Worm (Caenorhabditis elegans): ENCODE results near the gene twk-40.
A peak's percentile ranks its signal among the peaks of the same experiment; 100 is the strongest.
"Not testable (repeated sequence)": the region's sequence is repeated elsewhere in the genome, so short reads cannot be mapped to it uniquely, and the experiment has no call there.

Gene twk-40

DNA sequence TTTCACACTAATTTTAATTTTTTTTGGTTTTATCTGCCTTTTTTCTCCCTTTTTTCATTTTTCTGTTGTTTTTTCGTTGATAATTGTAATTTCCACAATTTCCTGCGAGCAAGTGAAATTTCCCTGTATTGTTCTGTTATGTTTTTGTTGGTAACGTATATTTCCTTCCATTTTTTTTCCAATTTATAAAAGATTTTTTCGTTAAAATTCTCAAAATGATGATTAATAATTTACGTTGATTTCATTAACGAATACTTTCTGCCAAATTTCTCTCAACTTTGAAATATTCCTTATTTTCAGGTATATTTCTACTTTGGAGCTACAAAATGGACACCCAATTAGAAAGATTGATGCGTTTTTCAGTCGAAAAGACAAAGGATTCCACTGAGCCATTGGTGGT is 10.2 kb upstream of the twk-40 start, which contains the start of gene T28A8.8:
Gene T28A8.8 (plus strand): TSS at position 301 of the 400 bp plus-strand sequence.
- TF ChIP-seq egl-18 (GFP tag; IDR thresholded peaks at IDR 0.05) (no peak), efl-1 (GFP tag; optimal IDR thresholded peaks at IDR 0.05) (no peak), die-1 (tag; optimal IDR thresholded peaks at IDR 0.05) (no peak), Y56A3A.18 (GFP tag; IDR thresholded peaks at IDR 0.05) (no peak), dpl-1 (GFP tag; optimal IDR thresholded peaks at IDR 0.05) (no peak), mcd-1 (GFP tag; IDR thresholded peaks at IDR 0.05) (no peak), B0035.1 (tag; optimal IDR thresholded peaks at IDR 0.05) (no peak), nhr-27 (tag; optimal IDR thresholded peaks at IDR 0.05) (no peak), F37B4.10 (GFP tag; IDR thresholded peaks at IDR 0.05) (no peak), T26A5.8 (tag; optimal IDR thresholded peaks at IDR 0.05) (no peak), bed-1 (GFP tag; IDR thresholded peaks at IDR 0.05) (no peak)

DNA sequence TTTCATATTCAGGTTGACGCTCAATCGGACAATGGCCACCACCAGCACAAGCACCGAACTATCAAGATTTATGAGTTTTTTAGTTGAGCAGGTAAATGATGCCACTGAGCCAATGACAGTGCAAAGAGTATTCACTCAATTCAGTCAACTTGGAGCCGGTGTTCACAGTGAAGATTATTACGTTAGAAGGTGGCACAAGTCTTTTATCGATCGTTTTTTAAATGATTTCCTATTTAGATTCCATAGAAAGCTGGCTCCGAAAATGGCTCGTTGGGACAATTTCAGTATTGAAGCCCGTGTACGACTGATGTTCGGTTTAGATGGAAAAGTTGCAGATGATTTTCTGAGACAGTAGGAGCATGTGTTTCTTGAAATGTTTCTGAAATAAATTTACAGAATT is 9.3 kb upstream of the twk-40 start, which contains the start of gene T28A8.5:
Gene T28A8.5 (plus strand): TSS at position 32 of the 400 bp plus-strand sequence.
- TF ChIP-seq madf-6 (GFP tag; IDR thresholded peaks at IDR 0.05) (0 out of 2 replicates have a peak, but pooled peaks have one; percentile 14), pbrm-1 (GFP tag; IDR thresholded peaks at IDR 0.05) (no peak)

DNA sequence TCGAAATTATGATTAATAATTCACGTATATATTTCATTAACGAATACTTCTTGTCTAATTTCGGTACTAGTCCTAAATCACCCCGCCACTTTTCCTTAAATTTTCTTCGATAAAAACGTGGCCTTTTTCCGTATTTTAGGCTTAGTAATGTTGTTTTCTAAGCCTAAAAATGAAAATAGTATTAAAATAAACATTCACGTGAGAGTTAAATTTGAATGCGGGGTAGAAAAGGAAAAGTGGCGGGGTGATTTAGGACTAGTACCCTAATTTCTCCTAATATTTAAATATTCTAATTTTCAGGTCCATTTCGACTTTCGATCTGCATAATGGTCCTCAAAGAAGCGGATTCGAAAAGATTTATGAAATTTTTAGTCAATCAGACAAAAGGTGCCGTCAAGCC is 6.6 kb upstream of the twk-40 start, which contains the start of gene T28A8.6:
Gene T28A8.6 (plus strand): TSS at position 301 of the 400 bp plus-strand sequence.
- not testable (repeated sequence) for TF ChIP-seq F37B4.10 (GFP tag; IDR thresholded peaks at IDR 0.05); madf-8 (GFP tag; conservative IDR thresholded peaks at IDR 0.05); ekl-4 (GFP tag; IDR thresholded peaks at IDR 0.05)

DNA sequence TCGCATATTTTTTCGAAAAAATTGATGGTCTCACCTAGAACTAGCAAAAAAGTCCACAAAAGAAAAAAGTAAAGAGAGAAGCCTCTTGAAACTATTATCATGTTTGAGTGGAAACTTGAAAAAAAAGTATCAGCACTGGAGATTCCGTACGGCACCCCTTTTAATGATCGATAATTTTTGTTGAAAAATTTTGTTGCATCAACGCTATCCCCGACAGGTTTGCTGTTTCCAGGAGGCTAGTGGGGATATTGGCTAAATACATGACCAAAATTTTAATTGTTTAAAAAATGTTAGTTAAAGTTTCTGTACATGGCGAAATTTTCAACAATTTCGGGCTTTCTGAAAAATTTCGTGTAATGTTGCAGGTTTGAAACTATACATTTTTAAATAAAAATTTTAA is 3.3 kb upstream of the twk-40 start, which contains the start of gene T28A8.2:
Gene T28A8.2 (minus strand): TSS at position 101 of the 400 bp plus-strand sequence.
- TF ChIP-seq lsy-27 (tag; optimal IDR thresholded peaks at IDR 0.05; ENCODE audit: borderline replicate concordance, insufficient read depth) (no peak), atf-7 (tag; optimal IDR thresholded peaks at IDR 0.05) (no peak), him-1 (tag; optimal IDR thresholded peaks at IDR 0.05) (no peak)

DNA sequence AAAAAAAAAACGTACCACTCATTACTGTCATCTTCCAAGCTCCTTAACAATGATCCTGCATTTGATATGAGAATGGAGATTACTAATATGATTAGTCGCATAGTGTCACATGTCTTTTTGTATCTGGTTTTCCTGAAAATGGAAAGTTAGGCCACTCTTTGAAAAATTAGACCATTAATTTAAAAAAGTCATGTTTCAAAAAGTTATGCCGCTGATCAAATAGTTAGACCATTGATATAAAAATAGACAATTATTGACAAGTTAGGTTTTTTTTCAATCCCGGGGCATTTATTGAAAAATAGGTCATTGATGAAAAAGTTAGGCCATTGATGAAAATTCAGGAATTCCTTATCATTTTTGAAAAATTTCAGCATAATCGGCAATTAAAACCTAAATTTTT is 8.3 kb downstream of the twk-40 start, which contains the start of gene acc-4:
Gene acc-4 (minus strand): TSS at position 101 of the 400 bp plus-strand sequence.
- TF ChIP-seq lsy-27 (tag; optimal IDR thresholded peaks at IDR 0.05; ENCODE audit: borderline replicate concordance, insufficient read depth) (no peak), F55B11.4 (tag; optimal IDR thresholded peaks at IDR 0.05; ENCODE audit: borderline replicate concordance, insufficient read depth) (no peak), Y56A3A.18 (GFP tag; IDR thresholded peaks at IDR 0.05) (no peak), ceh-40 (GFP tag; IDR thresholded peaks at IDR 0.05) (no peak), xnd-1 (tag; optimal IDR thresholded peaks at IDR 0.05) (no peak), madf-8 (GFP tag; conservative IDR thresholded peaks at IDR 0.05) (no peak), attf-6 (GFP tag; IDR thresholded peaks at IDR 0.05) (no peak)

DNA sequence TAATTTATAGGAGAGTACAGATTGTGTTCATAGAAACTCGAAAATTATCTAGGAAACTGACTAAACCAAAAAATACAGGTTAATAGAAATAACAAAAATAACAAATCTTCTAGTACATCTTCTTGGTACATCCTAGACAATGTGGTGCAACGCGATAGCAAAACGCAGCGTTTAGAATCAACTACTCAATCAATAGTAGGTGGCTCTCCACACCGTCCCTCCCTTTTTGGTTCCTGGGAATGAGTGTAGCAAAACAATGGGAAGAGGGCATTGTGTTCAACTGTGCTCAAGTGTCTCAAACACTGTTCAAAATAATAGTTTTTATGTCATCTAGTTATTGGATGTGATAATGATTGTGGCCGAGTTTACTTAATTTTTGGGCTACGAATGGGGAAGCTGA is 15.6 kb downstream of the twk-40 start, which contains the start of gene T27E9.6:
Gene T27E9.6 (minus strand): TSS at position 101 of the 400 bp plus-strand sequence.
- TF ChIP-seq ceh-91 (GFP tag; IDR thresholded peaks at IDR 0.05) (no peak), nfya-1 (tag; optimal IDR thresholded peaks at IDR 0.05; ENCODE audit: borderline replicate concordance, insufficient read depth) (no peak), akir-1 (GFP tag; optimal IDR thresholded peaks at IDR 0.05) (no peak), sea-2 (GFP tag; IDR thresholded peaks at IDR 0.05) (no peak), F57A8.1 (GFP tag; optimal IDR thresholded peaks at IDR 0.05) (no peak), ztf-25 (GFP tag; IDR thresholded peaks at IDR 0.05) (no peak), ceh-100 (GFP tag; IDR thresholded peaks at IDR 0.05) (no peak), madf-3 (GFP tag; IDR thresholded peaks at IDR 0.05) (no peak), ceh-27 (GFP tag; optimal IDR thresholded peaks at IDR 0.05) (no peak), Y79H2A.3 (GFP tag; conservative IDR thresholded peaks at IDR 0.05) (no peak), lin-40 (tag; optimal IDR thresholded peaks at IDR 0.05) (no peak), ztf-3 (GFP tag; optimal IDR thresholded peaks at IDR 0.05) (no peak), die-1 (tag; optimal IDR thresholded peaks at IDR 0.05) (no peak), snpc-4 (GFP tag; optimal IDR thresholded peaks at IDR 0.05) (no peak), snpc-4 (tag; optimal IDR thresholded peaks at IDR 0.05) (no peak), rec-8 (tag; optimal IDR thresholded peaks at IDR 0.05) (no peak)
